Fruit fly (Drosophila melanogaster) whole organism: ENCODE data around the gene Jon65Ai.

ENCODE experiments used
- CG8478 ChIP-seq: fragments of >200 bp; optimal IDR thresholded peaks from 2 replicates; lab custom pipeline; 2018; ENCODE audit warnings: inconsistent platforms
- pan ChIP-seq: fragments of >200 bp; optimal IDR thresholded peaks from 2 replicates; lab custom pipeline; 2017
- psq ChIP-seq: fragments of >200 bp; optimal IDR thresholded peaks from 2 replicates; lab custom pipeline; 2017
- usp ChIP-seq: fragments of >200 bp; optimal IDR thresholded peaks from 2 replicates; lab custom pipeline; 2017; ENCODE audit warnings: missing biosample characterization, missing genetic modification characterization, mixed read lengths

- no peak for TF ChIP-seq psq (lab: Kevin White, UChicago)
- TF ChIP-seq usp, result no peak
- TF ChIP-seq pan (lab: Kevin White, UChicago), result no peak
- no peak for TF ChIP-seq CG8478
These were observed 22.2 kb upstream of the Jon65Ai start, which contains the start of gene ssp6 for dm6 chr3L:6076429-6076828.
